Worm (Caenorhabditis elegans) whole organism, late embryonic: Measurements from ENCODE around the gene fat-7.

Source experiments
- ceh-22 ChIP-seq: sonication (generic microtip); optimal IDR thresholded peaks from 2 replicates; lab custom pipeline; 2017; ENCODE audit warnings: missing biosample characterization, missing genetic modification characterization
- ceh-24 ChIP-seq: sonication (generic microtip); optimal IDR thresholded peaks from 2 replicates; lab custom pipeline; 2016; ENCODE audit warnings: mild to moderate bottlenecking, missing genetic modification characterization, missing compliant biosample characterization
- ceh-30 ChIP-seq: fragments of 150-350 bp; optimal IDR thresholded peaks from 2 replicates; lab custom pipeline; 2014; ENCODE audit warnings: missing biosample characterization, missing genetic modification characterization
- nhr-232 ChIP-seq: sonication (generic microtip); optimal IDR thresholded peaks from 2 replicates; lab custom pipeline; 2016; ENCODE audit warnings: missing genetic modification characterization, missing compliant biosample characterization
- pag-3 ChIP-seq: sonication (generic microtip); optimal IDR thresholded peaks from 2 replicates; lab custom pipeline; 2016; ENCODE audit warnings: missing compliant biosample characterization, missing genetic modification characterization, borderline replicate concordance
- pqm-1 ChIP-seq: sonication (generic microtip); optimal IDR thresholded peaks from 2 replicates; lab custom pipeline; 2016; ENCODE audit warnings: missing genetic modification characterization, missing compliant biosample characterization
- rnt-1 ChIP-seq: sonication (generic microtip); optimal IDR thresholded peaks from 2 replicates; lab custom pipeline; 2016; ENCODE audit warnings: missing genetic modification characterization, missing compliant biosample characterization
- sox-4 ChIP-seq: sonication (generic microtip); optimal IDR thresholded peaks from 2 replicates; lab custom pipeline; 2017; ENCODE audit warnings: mild to moderate bottlenecking, missing genetic modification characterization, inconsistent platforms, missing compliant biosample characterization
- syd-9 ChIP-seq: sonication (generic microtip); optimal IDR thresholded peaks from 2 replicates; lab custom pipeline; 2016; ENCODE audit warnings: mild to moderate bottlenecking, missing genetic modification characterization, moderate library complexity, missing compliant biosample characterization

ce11 chrV:7133963-7134362 lies 19.0 kb downstream of the fat-7 start, which contains the start of gene F10D2.16:
- TF ChIP-seq rnt-1 (tag; lab: Kevin White, UChicago) (no peak), ceh-24 (tag; lab: Kevin White, UChicago) (no peak), ceh-22 (tag; lab: Kevin White, UChicago) (no peak), pag-3 (no peak), syd-9 (tag; lab: Kevin White, UChicago) (no peak), sox-4 (no peak), nhr-232 (tag; lab: Kevin White, UChicago) (no peak), ceh-30 (tag; lab: Kevin White, UChicago) (no peak), pqm-1 (tag; lab: Kevin White, UChicago) (no peak)
